Worm (Caenorhabditis elegans) whole organism, mixed stage, embryonic: ENCODE data around the gene epg-5.
"Not testable (repeated sequence)": the region's sequence is repeated elsewhere in the genome, so short reads cannot be mapped to it uniquely, and the experiment has no call there.

Source experiments
- M03D4.4 ChIP-seq: sonication (generic microtip); optimal IDR thresholded peaks from 2 replicates; lab custom pipeline; 2017; ENCODE audit warnings: mild to moderate bottlenecking, missing genetic modification characterization, missing compliant biosample characterization
- bed-3 ChIP-seq: fragments of 200-800 bp; sonication (Bioruptor generic); optimal IDR thresholded peaks from 3 replicates; lab custom pipeline; 2018; ENCODE audit warnings: mild to moderate bottlenecking, missing genetic modification characterization, moderate library complexity, missing compliant biosample characterization
- blmp-1 ChIP-seq: fragments of 150-350 bp; optimal IDR thresholded peaks from 2 replicates; lab custom pipeline; 2014; ENCODE audit warnings: missing biosample characterization, missing genetic modification characterization
- ceh-39 ChIP-seq: fragments of 150-350 bp; optimal IDR thresholded peaks from 2 replicates; lab custom pipeline; 2014; ENCODE audit warnings: missing biosample characterization, missing genetic modification characterization
- ceh-83 ChIP-seq: fragments of 200-800 bp; sonication (Bioruptor generic); optimal IDR thresholded peaks from 2 replicates; lab custom pipeline; 2018; ENCODE audit warnings: mild to moderate bottlenecking, missing genetic modification characterization, missing compliant biosample characterization
- ces-1 ChIP-seq: fragments of 150-350 bp; optimal IDR thresholded peaks from 2 replicates; lab custom pipeline; 2014; ENCODE audit warnings: missing biosample characterization, missing genetic modification reagents, missing genetic modification characterization
- cnd-1 ChIP-seq: fragments of 200-800 bp; sonication (Bioruptor generic); optimal IDR thresholded peaks from 2 replicates; lab custom pipeline; 2018; ENCODE audit warnings: mild to moderate bottlenecking, missing genetic modification characterization, missing compliant biosample characterization
- drap-1 ChIP-seq: fragments of 200-800 bp; sonication (Bioruptor generic); optimal IDR thresholded peaks from 3 replicates; lab custom pipeline; 2018; ENCODE audit warnings: mild to moderate bottlenecking, missing genetic modification characterization, missing compliant biosample characterization
- elt-1 ChIP-seq: sonication (generic microtip); optimal IDR thresholded peaks from 2 replicates; lab custom pipeline; 2017; ENCODE audit warnings: missing genetic modification characterization, mild to moderate bottlenecking, missing compliant biosample characterization, antibody characterized with exemption, moderate library complexity, borderline replicate concordance; ENCODE audit not compliant: insufficient read depth
- elt-3 ChIP-seq: fragments of 150-350 bp; optimal IDR thresholded peaks from 2 replicates; lab custom pipeline; 2014; ENCODE audit warnings: missing biosample characterization, missing genetic modification characterization
- flh-1 ChIP-seq: fragments of 200-800 bp; sonication (Bioruptor generic); optimal IDR thresholded peaks from 2 replicates; lab custom pipeline; 2018; ENCODE audit warnings: mild to moderate bottlenecking, missing genetic modification characterization, moderate library complexity, missing compliant biosample characterization
- ham-2 ChIP-seq: fragments of 200-800 bp; sonication (Bioruptor generic); optimal IDR thresholded peaks from 2 replicates; lab custom pipeline; 2018; ENCODE audit warnings: mild to moderate bottlenecking, missing genetic modification characterization, missing compliant biosample characterization
- hlh-1 ChIP-seq: fragments of 150-350 bp; optimal IDR thresholded peaks from 2 replicates; lab custom pipeline; 2014; ENCODE audit warnings: missing biosample characterization, missing genetic modification reagents, missing genetic modification characterization
- lin-13 ChIP-seq: fragments of 150-350 bp; optimal IDR thresholded peaks from 2 replicates; lab custom pipeline; 2014; ENCODE audit warnings: missing biosample characterization, missing genetic modification characterization
- lin-32 ChIP-seq: fragments of 200-800 bp; sonication (Bioruptor generic); optimal IDR thresholded peaks from 2 replicates; lab custom pipeline; 2018; ENCODE audit warnings: mild to moderate bottlenecking, missing genetic modification characterization, missing compliant biosample characterization
- lsy-2 ChIP-seq: fragments of 150-350 bp; optimal IDR thresholded peaks from 2 replicates; lab custom pipeline; 2014; ENCODE audit warnings: missing biosample characterization, missing genetic modification characterization
- mep-1 ChIP-seq: fragments of 150-350 bp; optimal IDR thresholded peaks from 2 replicates; lab custom pipeline; 2017; ENCODE audit warnings: missing biosample characterization, missing genetic modification reagents, missing genetic modification characterization, inconsistent platforms
- mls-2 ChIP-seq: sonication (generic microtip); optimal IDR thresholded peaks from 2 replicates; lab custom pipeline; 2016; ENCODE audit warnings: mild to moderate bottlenecking, missing genetic modification characterization, moderate library complexity, missing compliant biosample characterization
- nhr-12 ChIP-seq: fragments of 150-350 bp; optimal IDR thresholded peaks from 2 replicates; lab custom pipeline; 2014; ENCODE audit warnings: missing biosample characterization, missing genetic modification characterization
- nhr-2 ChIP-seq: fragments of 150-350 bp; optimal IDR thresholded peaks from 2 replicates; lab custom pipeline; 2014; ENCODE audit warnings: missing biosample characterization, missing genetic modification characterization
- nhr-237 ChIP-seq: fragments of 150-350 bp; optimal IDR thresholded peaks from 2 replicates; lab custom pipeline; 2014; ENCODE audit warnings: missing biosample characterization, missing genetic modification characterization
- nhr-76 ChIP-seq: sonication (generic microtip); optimal IDR thresholded peaks from 2 replicates; lab custom pipeline; 2017; ENCODE audit warnings: missing biosample characterization, missing genetic modification characterization
- pha-4 ChIP-seq: fragments of 150-350 bp; optimal IDR thresholded peaks from 2 replicates; lab custom pipeline; 2018; ENCODE audit warnings: missing biosample characterization, missing genetic modification reagents, missing genetic modification characterization
- sem-2 ChIP-seq: fragments of 200-800 bp; sonication (Bioruptor generic); optimal IDR thresholded peaks from 2 replicates; lab custom pipeline; 2018; ENCODE audit warnings: mild to moderate bottlenecking, missing genetic modification characterization, missing compliant biosample characterization
- snpc-4 ChIP-seq: fragments of 150-350 bp; optimal IDR thresholded peaks from 2 replicates; lab custom pipeline; 2014; ENCODE audit warnings: missing biosample characterization, missing genetic modification characterization
- sptf-1 ChIP-seq: sonication (generic microtip); optimal IDR thresholded peaks from 2 replicates; lab custom pipeline; 2017; ENCODE audit warnings: mild to moderate bottlenecking, missing genetic modification characterization, moderate library complexity, missing compliant biosample characterization
- tbx-8 ChIP-seq: fragments of 200-800 bp; sonication (Bioruptor generic); optimal IDR thresholded peaks from 2 replicates; lab custom pipeline; 2018; ENCODE audit warnings: mild to moderate bottlenecking, missing genetic modification characterization, moderate library complexity, missing compliant biosample characterization
- unc-120 ChIP-seq: sonication (generic microtip); optimal IDR thresholded peaks from 2 replicates; lab custom pipeline; 2017; ENCODE audit warnings: missing genetic modification characterization, missing compliant biosample characterization; ENCODE audit not compliant: poor library complexity, severe bottlenecking
- unc-39 ChIP-seq: fragments of 150-350 bp; optimal IDR thresholded peaks from 2 replicates; lab custom pipeline; 2014; ENCODE audit warnings: missing biosample characterization, missing genetic modification characterization
- unc-62 ChIP-seq: fragments of 150-350 bp; optimal IDR thresholded peaks from 2 replicates; lab custom pipeline; 2014; ENCODE audit warnings: missing biosample characterization, missing genetic modification reagents, missing genetic modification characterization
- zip-8 ChIP-seq: fragments of 150-350 bp; optimal IDR thresholded peaks from 2 replicates; lab custom pipeline; 2014; ENCODE audit warnings: missing biosample characterization, missing genetic modification characterization

epg-5 gene

ce11 chrII:6630811-6631210 is 21.6 kb upstream of the epg-5 start, which contains the start of gene T19D12.4:
T19D12.4 (plus strand) TSS chrII:6631105.
- TF ChIP-seq unc-62 (GFP tag; lab: Kevin White, UChicago) = no peak
- TF ChIP-seq nhr-2 = no peak
- TF ChIP-seq blmp-1 (tag; lab: Kevin White, UChicago) = no peak
- no peak for TF ChIP-seq lin-13 (tag; lab: Kevin White, UChicago)
- no peak for TF ChIP-seq cnd-1 (tag; lab: Kevin White, UChicago)
- no peak for TF ChIP-seq ham-2 (GFP tag; lab: Kevin White, UChicago)
- TF ChIP-seq mls-2 = no peak

- TF ChIP-seq elt-1 (tag; lab: Kevin White, UChicago) = no peak
- no peak for TF ChIP-seq snpc-4 (tag; lab: Kevin White, UChicago)
- TF ChIP-seq ceh-39 (tag; lab: Kevin White, UChicago) = no peak
- TF ChIP-seq zip-8 (tag; lab: Kevin White, UChicago) = no peak
Measured at ce11 chrII:6629775-6630174, 20.6 kb upstream of the epg-5 start.

ce11 chrII:6628397-6628796 is 19.2 kb upstream of the epg-5 start:
- no peak for TF ChIP-seq elt-1 (tag; lab: Kevin White, UChicago)
- no peak for TF ChIP-seq M03D4.4 (tag; lab: Kevin White, UChicago)
- TF ChIP-seq sem-2 = no peak
- no peak for TF ChIP-seq mls-2
- TF ChIP-seq ces-1 (GFP tag; lab: Kevin White, UChicago) = no peak
- no peak for TF ChIP-seq hlh-1 (tag; lab: Kevin White, UChicago)
- no peak for TF ChIP-seq nhr-12 (tag; lab: Kevin White, UChicago)
- TF ChIP-seq nhr-237 (tag; lab: Kevin White, UChicago) = no peak
- TF ChIP-seq unc-62 (GFP tag; lab: Kevin White, UChicago) = no peak
- no peak for TF ChIP-seq drap-1 (GFP tag; lab: Kevin White, UChicago)
- no peak for TF ChIP-seq ceh-39 (tag; lab: Kevin White, UChicago)
- no peak for TF ChIP-seq unc-120
- no peak for TF ChIP-seq unc-39 (tag; lab: Kevin White, UChicago)
- no peak for TF ChIP-seq elt-3 (tag; lab: Kevin White, UChicago)
- no peak for TF ChIP-seq snpc-4 (tag; lab: Kevin White, UChicago)
- TF ChIP-seq lin-13 (tag; lab: Kevin White, UChicago) = no peak
- TF ChIP-seq flh-1 (GFP tag; lab: Kevin White, UChicago) = no peak
- TF ChIP-seq mep-1 (tag; lab: Kevin White, UChicago) = no peak
- TF ChIP-seq lin-32 (GFP tag; lab: Kevin White, UChicago) = no peak

ce11 chrII:6627182-6627581 is 18.0 kb upstream of the epg-5 start, which contains the start of the genes F54H5.5 and F54H5.2:
F54H5.5 (minus strand) TSS chrII:6627282.
F54H5.2 (plus strand) TSS chrII:6627484.
- TF ChIP-seq lsy-2; snpc-4 (tag; lab: Kevin White, UChicago); bed-3: not testable (repeated sequence)

ce11 chrII:6625302-6625701 is 16.1 kb upstream of the epg-5 start, which contains the start of gene F54H5.14:
F54H5.14 (minus strand) TSS chrII:6625402.
- TF ChIP-seq nhr-12 (tag; lab: Kevin White, UChicago) (no peak), zip-8 (tag; lab: Kevin White, UChicago) (no peak), nhr-2 (no peak), lin-13 (tag; lab: Kevin White, UChicago) (no peak), sptf-1 (no peak)
- TF ChIP-seq, all 35 proteins: peak for 0

- TF ChIP-seq mls-2 = no peak
- TF ChIP-seq unc-120 = no peak
- TF ChIP-seq flh-1 (GFP tag; lab: Kevin White, UChicago) = no peak
- TF ChIP-seq M03D4.4 (tag; lab: Kevin White, UChicago) = no peak
- TF ChIP-seq blmp-1 (tag; lab: Kevin White, UChicago) = no peak
- TF ChIP-seq nhr-237 (tag; lab: Kevin White, UChicago) = no peak
- no peak for TF ChIP-seq ceh-39 (tag; lab: Kevin White, UChicago)
- TF ChIP-seq nhr-2 = no peak
- TF ChIP-seq ces-1 (GFP tag; lab: Kevin White, UChicago) = no peak
- no peak for TF ChIP-seq nhr-76
- TF ChIP-seq cnd-1 (tag; lab: Kevin White, UChicago) = no peak
- no peak for TF ChIP-seq ceh-83 (GFP tag; lab: Kevin White, UChicago)
- no peak for TF ChIP-seq snpc-4 (tag; lab: Kevin White, UChicago)
- TF ChIP-seq tbx-8 = no peak
- TF ChIP-seq unc-39 (tag; lab: Kevin White, UChicago) = no peak
- no peak for TF ChIP-seq sptf-1
- TF ChIP-seq pha-4 (tag; lab: Kevin White, UChicago) = no peak
- TF ChIP-seq, all 35 proteins: peak for 0
Measured at ce11 chrII:6621886-6622285, 12.7 kb upstream of the epg-5 start, which contains the start of gene F54H5.3. F54H5.3 (plus strand) TSS chrII:6622186.
